Worm (Caenorhabditis elegans): ENCODE data around the gene T05G5.4.

Gene T05G5.4

DNA sequence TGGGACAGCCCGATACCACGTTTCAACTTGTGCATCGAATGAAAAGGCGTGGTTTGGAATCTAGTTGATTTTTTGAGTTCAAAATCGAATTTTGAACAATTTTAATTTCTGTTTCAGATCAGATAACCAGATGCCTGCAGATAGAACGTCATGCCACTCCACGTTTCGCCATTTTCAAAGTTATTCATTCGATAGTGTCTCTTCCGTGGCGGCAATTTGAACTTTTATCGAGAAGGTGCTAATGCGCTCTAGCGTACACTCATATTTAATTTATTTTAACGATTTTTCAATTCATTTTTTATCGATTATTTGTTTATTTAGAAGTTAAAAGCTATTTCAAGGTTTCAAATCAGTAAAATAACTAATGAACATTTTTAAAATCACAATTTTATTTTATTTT is 27.2 kb downstream of the T05G5.4 start:
- peak; percentile 79 for TF ChIP-seq aha-1 (tag)
- TF ChIP-seq unc-130 (GFP tag; optimal IDR thresholded peaks at IDR 0.05): peak; percentile 38
- no peak for TF ChIP-seq mxl-2 (GFP tag; conservative IDR thresholded peaks at IDR 0.05)
- TF ChIP-seq lin-29 (GFP tag; IDR thresholded peaks at IDR 0.05): no peak
- peak; percentile 73 for TF ChIP-seq mes-2 (tag; optimal IDR thresholded peaks at IDR 0.05; ENCODE audit: poor library complexity, severe bottlenecking)
- peak; percentile 82 for TF ChIP-seq lin-38 (GFP tag; IDR thresholded peaks at IDR 0.05)
- TF ChIP-seq dpl-1 (GFP tag; optimal IDR thresholded peaks at IDR 0.05): peak; percentile 54

DNA sequence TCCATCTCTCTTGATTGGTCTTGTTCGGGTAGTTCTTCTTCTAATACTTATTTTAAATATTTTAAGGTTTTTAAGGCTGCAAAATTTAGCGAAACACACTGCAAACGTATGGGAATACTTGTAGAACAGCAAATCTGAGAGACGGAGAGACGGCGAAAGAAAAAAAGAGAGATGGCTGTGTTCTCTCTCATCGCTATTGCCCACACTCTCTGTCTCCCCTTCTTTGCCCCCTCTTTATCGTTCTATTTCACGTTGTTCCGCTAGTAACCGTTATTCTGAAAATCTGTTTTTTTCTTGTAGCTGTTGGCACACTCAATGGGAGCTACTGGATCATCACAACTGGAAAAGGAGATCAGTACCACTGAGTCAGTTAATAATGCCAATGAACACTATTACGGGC is 27.6 kb downstream of the T05G5.4 start, which contains the start of gene usp-46:
TSS of gene usp-46 (plus strand) at position 301 of the 400 bp plus-strand sequence.
- TF ChIP-seq mep-1 (tag; optimal IDR thresholded peaks at IDR 0.05) (peak; percentile 7), nhr-42 (GFP tag; IDR thresholded peaks at IDR 0.05) (no peak), nhr-28 (tag; optimal IDR thresholded peaks at IDR 0.05) (peak; percentile 4), hmg-1.1 (GFP tag; IDR thresholded peaks at IDR 0.05) (0 out of 2 replicates have a peak, but pooled peaks have one; percentile 18), T20F7.1 (GFP tag; optimal IDR thresholded peaks at IDR 0.05) (no peak), php-3 (GFP tag; IDR thresholded peaks at IDR 0.05) (no peak), hlh-11 (tag; optimal IDR thresholded peaks at IDR 0.05) (peak; percentile 4), mes-2 (tag; optimal IDR thresholded peaks at IDR 0.05; ENCODE audit: poor library complexity, severe bottlenecking) (peak; percentile 22), dve-1 (tag; optimal IDR thresholded peaks at IDR 0.05; ENCODE audit: insufficient read depth) (peak; percentile 10)

DNA sequence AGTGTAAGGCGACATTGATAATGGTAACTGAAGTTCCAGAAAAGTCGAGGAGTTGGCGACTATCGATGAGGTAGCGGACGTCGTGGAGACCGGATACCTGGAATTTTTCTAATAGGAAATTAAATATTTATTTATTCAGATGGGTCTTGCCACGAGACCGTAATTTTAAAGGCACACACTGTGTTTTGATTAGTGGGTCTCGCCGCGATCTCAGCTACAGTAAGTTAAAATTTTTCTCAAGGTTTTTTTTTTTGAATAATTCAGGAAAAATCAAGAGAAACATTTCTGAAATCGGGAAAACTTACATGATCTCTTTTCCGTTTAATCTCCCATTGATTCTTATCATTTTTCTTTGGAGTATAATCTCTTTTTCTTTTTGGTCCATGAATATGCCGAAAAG is 30.3 kb downstream of the T05G5.4 start:
- TF ChIP-seq lin-38 (GFP tag; IDR thresholded peaks at IDR 0.05) (peak; percentile 32; the same call in 1 of the 2 replicates), vab-7 (GFP tag; IDR thresholded peaks at IDR 0.05) (no peak)

DNA sequence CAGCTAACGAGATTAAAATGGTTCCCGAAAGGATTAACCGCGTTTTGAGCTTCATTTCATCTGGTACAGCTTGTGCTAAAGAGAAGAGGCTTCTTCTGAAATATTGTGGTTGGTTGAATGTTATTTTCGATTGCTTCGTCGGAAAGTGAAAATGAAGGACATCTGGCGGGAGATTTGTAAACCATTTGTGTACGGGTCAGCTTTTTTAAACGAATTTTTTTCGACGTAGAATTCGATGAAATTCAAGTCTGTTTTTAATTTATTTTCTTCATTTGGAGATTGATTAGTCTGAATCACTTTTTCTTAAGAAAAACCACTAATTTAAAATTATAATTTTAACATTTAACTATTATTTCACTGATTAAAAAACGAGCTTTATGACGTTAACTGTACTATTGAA is 31.5 kb downstream of the T05G5.4 start, which contains the start of gene sqv-3:
TSS of gene sqv-3 (minus strand) at position 101 of the 400 bp plus-strand sequence.
- TF ChIP-seq ctbp-1 (GFP tag; IDR thresholded peaks at IDR 0.05) (no peak), F26F4.8 (GFP tag; conservative IDR thresholded peaks at IDR 0.05) (no peak), rbr-2 (tag; optimal IDR thresholded peaks at IDR 0.05) (no peak), lin-15B (tag; optimal IDR thresholded peaks at IDR 0.05) (no peak), hmg-1.1 (GFP tag; IDR thresholded peaks at IDR 0.05) (no peak), Y5F2A.4 (GFP tag; optimal IDR thresholded peaks at IDR 0.05) (no peak), lin-13 (GFP tag; optimal IDR thresholded peaks at IDR 0.05) (no peak)

ce11 chrIII:9780665-9781304 is 32.1 kb downstream of the T05G5.4 start, which contains the start of gene vha-1:
TSS of gene vha-1 (plus strand) at chrIII:9781254.
- TF ChIP-seq duxl-1 (tag; optimal IDR thresholded peaks at IDR 0.05; ENCODE audit: poor library complexity): no peak
- TF ChIP-seq dpl-1 (GFP tag; optimal IDR thresholded peaks at IDR 0.05): peak; percentile 74
- TF ChIP-seq ceh-28 (tag; optimal IDR thresholded peaks at IDR 0.05): no peak
- TF ChIP-seq daf-19 (GFP tag; conservative IDR thresholded peaks at IDR 0.05): no peak
- TF ChIP-seq dve-1 (tag; optimal IDR thresholded peaks at IDR 0.05; ENCODE audit: insufficient read depth): peak; percentile 94
- TF ChIP-seq F10B5.3 (tag; optimal IDR thresholded peaks at IDR 0.05): no peak
- no peak for TF ChIP-seq zip-2 (tag; optimal IDR thresholded peaks at IDR 0.05)
- TF ChIP-seq hlh-30 (tag; optimal IDR thresholded peaks at IDR 0.05; ENCODE audit: insufficient read depth): peak; percentile 70
- TF ChIP-seq nhr-25 (tag; optimal IDR thresholded peaks at IDR 0.05; ENCODE audit: borderline replicate concordance, insufficient read depth): peak; percentile 66
- TF ChIP-seq rbr-2 (tag; optimal IDR thresholded peaks at IDR 0.05): peak; percentile 82
- TF ChIP-seq R02D3.7 (tag; optimal IDR thresholded peaks at IDR 0.05): no peak
- TF ChIP-seq lin-15B (tag; optimal IDR thresholded peaks at IDR 0.05): peak; percentile 40
- TF ChIP-seq php-3 (GFP tag; IDR thresholded peaks at IDR 0.05): no peak
- TF ChIP-seq ZK337.2 (GFP tag; IDR thresholded peaks at IDR 0.05): no peak
- TF ChIP-seq daf-16 (GFP tag; optimal IDR thresholded peaks at IDR 0.05): no peak
- peak; percentile 60 for TF ChIP-seq daf-16 (tag; optimal IDR thresholded peaks at IDR 0.05)
- peak; percentile 78 for TF ChIP-seq nhr-10 (tag; optimal IDR thresholded peaks at IDR 0.05)
- no peak for TF ChIP-seq ceh-82 (tag; optimal IDR thresholded peaks at IDR 0.05)
- TF ChIP-seq lin-1 (GFP tag; IDR thresholded peaks at IDR 0.05): peak; percentile 80
- TF ChIP-seq lsy-2 (tag; optimal IDR thresholded peaks at IDR 0.05): peak; percentile 91 to 96
- TF ChIP-seq lim-7 (GFP tag; IDR thresholded peaks at IDR 0.05): no peak
- no peak for TF ChIP-seq F44E2.7 (GFP tag; IDR thresholded peaks at IDR 0.05)
- peak; percentile 92 for TF ChIP-seq nhr-28 (tag; optimal IDR thresholded peaks at IDR 0.05)
- no peak for TF ChIP-seq sdz-12 (GFP tag; optimal IDR thresholded peaks at IDR 0.05)
- TF ChIP-seq skn-1 (tag; optimal IDR thresholded peaks at IDR 0.05): peak; percentile 4
- no peak for TF ChIP-seq F49E8.2 (tag; optimal IDR thresholded peaks at IDR 0.05; ENCODE audit: borderline replicate concordance)
